Fruit fly (Drosophila melanogaster) whole organism, adult: ENCODE measurements around the gene CG4619.

Experiments
- CG11617 ChIP-seq: fragments of 200-800 bp; sonication (Bioruptor generic); optimal IDR thresholded peaks from 2 replicates; lab custom pipeline; 2017; ENCODE audit warnings: mild to moderate bottlenecking, missing biosample characterization, missing genetic modification reagents, missing genetic modification characterization
- CG12768 ChIP-seq: fragments of 200-800 bp; sonication (Bioruptor generic); optimal IDR thresholded peaks from 2 replicates; lab custom pipeline; 2017; ENCODE audit warnings: missing biosample characterization, missing genetic modification characterization, mild to moderate bottlenecking, moderate library complexity, missing genetic modification reagents
- CG14711 ChIP-seq: fragments of 200-800 bp; sonication (Bioruptor generic); optimal IDR thresholded peaks from 2 replicates; lab custom pipeline; 2018; ENCODE audit warnings: missing biosample characterization, mild to moderate bottlenecking, missing genetic modification characterization, moderate library complexity
- CG1620 ChIP-seq: fragments of 200-800 bp; sonication (Bioruptor generic); optimal IDR thresholded peaks from 2 replicates; lab custom pipeline; 2016; ENCODE audit warnings: missing biosample characterization, missing genetic modification characterization
- CG33017 ChIP-seq: fragments of 200-800 bp; sonication (Bioruptor generic); optimal IDR thresholded peaks from 2 replicates; lab custom pipeline; 2018; ENCODE audit warnings: missing biosample characterization, mild to moderate bottlenecking, missing genetic modification characterization, moderate library complexity
- CG5204 ChIP-seq: fragments of 200-800 bp; sonication (Bioruptor generic); optimal IDR thresholded peaks from 2 replicates; lab custom pipeline; 2016; ENCODE audit warnings: missing biosample characterization, missing genetic modification characterization
- CG7045 ChIP-seq: fragments of 200-800 bp; sonication (Bioruptor generic); optimal IDR thresholded peaks from 2 replicates; lab custom pipeline; 2017; ENCODE audit warnings: missing biosample characterization, mild to moderate bottlenecking, missing genetic modification characterization
- CG7101 ChIP-seq: fragments of 200-800 bp; sonication (Bioruptor generic); optimal IDR thresholded peaks from 2 replicates; lab custom pipeline; 2018; ENCODE audit warnings: missing biosample characterization, mild to moderate bottlenecking, missing genetic modification characterization, moderate library complexity
- Clk ChIP-seq: fragments of 200-800 bp; sonication (Bioruptor generic); optimal IDR thresholded peaks from 2 replicates; lab custom pipeline; 2017; ENCODE audit warnings: missing biosample characterization, missing genetic modification characterization
- Crg-1 ChIP-seq: fragments of 200-800 bp; sonication (Bioruptor generic); optimal IDR thresholded peaks from 2 replicates; lab custom pipeline; 2016; ENCODE audit warnings: missing biosample characterization, missing genetic modification characterization
- Hr96 ChIP-seq: fragments of 200-800 bp; sonication (Bioruptor generic); optimal IDR thresholded peaks from 2 replicates; lab custom pipeline; 2016; ENCODE audit warnings: missing biosample characterization, missing genetic modification characterization
- Mnt ChIP-seq: fragments of 200-800 bp; sonication (Bioruptor generic); optimal IDR thresholded peaks from 2 replicates; lab custom pipeline; 2016; ENCODE audit warnings: missing biosample characterization, mild to moderate bottlenecking, missing genetic modification characterization
- bab1 ChIP-seq: fragments of 200-800 bp; sonication (Bioruptor generic); optimal IDR thresholded peaks from 3 replicates; lab custom pipeline; 2019; ENCODE audit warnings: missing biosample characterization, mild to moderate bottlenecking, missing genetic modification characterization, moderate library complexity
- cic ChIP-seq: fragments of 200-800 bp; sonication (Bioruptor generic); optimal IDR thresholded peaks from 2 replicates; lab custom pipeline; 2017; ENCODE audit warnings: missing biosample characterization, mild to moderate bottlenecking, missing genetic modification characterization, moderate library complexity
- cnc ChIP-seq, 2 experiments: fragments of >200 bp; optimal IDR thresholded peaks; 2 replicates each; lab custom pipeline; 2017
- kay ChIP-seq: fragments of 200-800 bp; sonication (Bioruptor generic); peaks from one replicate; lab custom pipeline; 2016; ENCODE audit warnings: missing biosample characterization, missing genetic modification characterization, borderline replicate concordance
- ovo ChIP-seq: fragments of 200-800 bp; sonication (Bioruptor generic); optimal IDR thresholded peaks from 2 replicates; lab custom pipeline; 2016; ENCODE audit warnings: missing biosample characterization, missing genetic modification characterization
- pad ChIP-seq: fragments of 200-800 bp; sonication (Bioruptor generic); optimal IDR thresholded peaks from 3 replicates; lab custom pipeline; 2017; ENCODE audit warnings: missing biosample characterization, missing genetic modification characterization, mild to moderate bottlenecking, moderate library complexity, missing genetic modification reagents
- tj ChIP-seq: fragments of 200-800 bp; sonication (Bioruptor generic); optimal IDR thresholded peaks from 3 replicates; lab custom pipeline; 2017; ENCODE audit warnings: missing biosample characterization, mild to moderate bottlenecking, missing genetic modification characterization, moderate library complexity
- toe ChIP-seq: fragments of 200-800 bp; sonication (Bioruptor generic); optimal IDR thresholded peaks from 2 replicates; lab custom pipeline; 2016; ENCODE audit warnings: missing biosample characterization, missing genetic modification characterization

The CG4619 gene

DNA sequence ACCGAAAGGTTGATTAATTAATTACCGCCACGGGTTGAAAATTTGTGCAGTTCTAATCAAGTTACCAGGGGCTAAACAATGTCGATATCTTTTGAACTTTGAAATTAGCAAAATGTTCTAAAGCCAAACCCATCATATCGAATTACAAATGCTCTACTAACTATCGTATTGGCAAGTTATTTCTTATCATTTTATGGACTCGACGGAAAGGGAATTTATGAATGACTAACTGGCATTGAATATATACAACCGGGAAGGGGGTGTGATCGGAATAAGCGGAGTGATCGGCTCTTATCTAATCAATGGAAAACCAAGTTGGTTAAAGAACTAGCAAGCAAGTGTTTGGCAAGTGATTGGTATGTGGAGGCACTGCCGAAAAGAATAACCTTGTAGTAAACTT, 4.9 kb downstream of the CG4619 start:
- peak; percentile 64 for TF ChIP-seq CG7101 (tag; lab: Kevin White, UChicago)
- TF ChIP-seq Hr96 (GFP tag; lab: Kevin White, UChicago): no peak
- peak; percentile 16 for TF ChIP-seq Crg-1 (GFP tag; lab: Kevin White, UChicago)
- TF ChIP-seq pad (GFP tag; lab: Kevin White, UChicago): no peak
- TF ChIP-seq CG14711: no peak
- TF ChIP-seq CG11617 (GFP tag; lab: Kevin White, UChicago): peak; percentile 25
- no peak for TF ChIP-seq Clk (GFP tag; lab: Kevin White, UChicago)
- TF ChIP-seq cic (GFP tag; lab: Kevin White, UChicago): peak; percentile 97
- TF ChIP-seq CG12768 (GFP tag; lab: Kevin White, UChicago): peak; percentile 53
- TF ChIP-seq CG1620 (GFP tag; lab: Kevin White, UChicago): no peak
- no peak for TF ChIP-seq CG5204 (GFP tag; lab: Kevin White, UChicago)
- TF ChIP-seq bab1 (GFP tag; lab: Kevin White, UChicago): no peak
- TF ChIP-seq CG33017 (tag; lab: Kevin White, UChicago): peak; percentile 61
- no peak for TF ChIP-seq cnc (optimal IDR thresholded peaks at IDR 0.05; lab: Kevin White, UChicago)
- no peak for TF ChIP-seq kay (GFP tag; lab: Kevin White, UChicago)
- TF ChIP-seq Mnt (GFP tag; lab: Kevin White, UChicago): peak; percentile 25
- peak; percentile 6 for TF ChIP-seq CG7045 (GFP tag; lab: Kevin White, UChicago)

DNA sequence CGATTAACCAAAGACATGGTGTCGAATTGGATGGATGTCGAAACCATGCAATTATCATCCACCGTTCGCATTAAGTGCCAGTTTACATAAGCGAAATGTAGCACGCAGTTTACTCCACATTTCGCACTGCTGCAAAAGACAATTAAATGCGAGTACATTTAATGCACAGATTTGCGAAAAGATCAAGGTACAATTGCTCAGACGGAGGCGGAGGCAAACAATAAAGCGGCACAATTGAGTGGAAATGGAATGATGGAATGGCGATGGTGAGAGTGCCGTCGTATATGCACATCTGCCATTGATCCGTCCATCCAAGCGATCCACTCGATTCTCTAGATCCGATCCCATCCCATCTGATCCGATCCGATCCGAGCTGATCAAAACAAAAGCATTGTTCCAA, 6.4 kb downstream of the CG4619 start:
- TF ChIP-seq Hr96 (GFP tag; lab: Kevin White, UChicago): no peak
- no peak for TF ChIP-seq CG1620 (GFP tag; lab: Kevin White, UChicago)
- no peak for TF ChIP-seq Clk (GFP tag; lab: Kevin White, UChicago)
- TF ChIP-seq bab1 (GFP tag; lab: Kevin White, UChicago): no peak
- no peak for TF ChIP-seq CG7045 (GFP tag; lab: Kevin White, UChicago)

DNA sequence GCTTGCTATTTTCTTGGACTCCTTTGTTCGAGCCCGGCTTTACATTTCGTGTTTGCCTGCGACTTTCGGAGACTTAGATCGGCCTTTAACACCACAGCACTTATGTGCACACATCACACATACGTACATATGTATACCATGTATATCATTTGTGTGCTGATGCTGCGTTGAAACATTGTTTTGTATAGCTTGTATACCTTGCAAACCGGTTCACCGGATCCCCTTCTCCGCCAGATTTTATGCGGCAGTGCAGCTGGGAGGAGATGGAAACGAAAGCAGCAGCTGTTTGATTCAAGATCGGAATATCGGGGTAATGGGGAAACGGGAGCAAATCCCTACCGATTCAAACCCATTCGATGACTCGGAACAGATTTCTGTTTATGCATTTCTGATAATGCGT, 7.4 kb downstream of the CG4619 start:
- TF ChIP-seq CG14711: no peak
- no peak for TF ChIP-seq Crg-1 (GFP tag; lab: Kevin White, UChicago)
- TF ChIP-seq toe: no peak
- TF ChIP-seq Clk (GFP tag; lab: Kevin White, UChicago): no peak
- TF ChIP-seq cnc (optimal IDR thresholded peaks at IDR 0.05; lab: Kevin White, UChicago): no peak
- TF ChIP-seq CG33017 (tag; lab: Kevin White, UChicago): no peak
- TF ChIP-seq tj (GFP tag; lab: Kevin White, UChicago): no peak
- no peak for TF ChIP-seq ovo
- no peak for TF ChIP-seq pad (GFP tag; lab: Kevin White, UChicago)
- TF ChIP-seq CG11617 (GFP tag; lab: Kevin White, UChicago): no peak
- no peak for TF ChIP-seq Hr96 (GFP tag; lab: Kevin White, UChicago)
- TF ChIP-seq Mnt (GFP tag; lab: Kevin White, UChicago): no peak

DNA sequence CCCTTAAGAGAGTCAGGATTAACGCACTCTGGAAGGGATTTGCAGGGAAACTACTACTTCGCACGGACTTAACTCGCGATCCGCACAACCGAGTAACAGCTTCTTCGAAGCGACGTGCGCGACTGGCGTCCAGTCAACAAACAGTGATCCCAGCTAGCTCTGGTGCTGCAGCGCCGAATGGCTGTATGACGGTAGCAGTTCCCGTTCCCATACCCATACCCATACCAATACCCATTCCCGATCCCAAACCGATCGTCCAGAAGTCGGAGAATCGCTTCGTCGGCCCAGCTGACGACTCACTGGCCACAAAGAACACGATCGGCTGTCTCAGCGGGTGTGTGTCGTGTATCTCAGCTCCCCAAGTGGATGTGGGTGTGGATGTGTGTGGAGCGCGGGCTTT, 8.6 kb downstream of the CG4619 start, which contains the start of gene CG5853:
Gene CG5853, minus strand, starts transcription at position 384 of the 400 bp plus-strand sequence.
- peak; percentile 11 for TF ChIP-seq CG14711
- TF ChIP-seq cnc (optimal IDR thresholded peaks at IDR 0.05; lab: Kevin White, UChicago): no peak
- TF ChIP-seq kay (GFP tag; lab: Kevin White, UChicago): no peak
- TF ChIP-seq CG33017 (tag; lab: Kevin White, UChicago): peak; percentile 27
- TF ChIP-seq cic (GFP tag; lab: Kevin White, UChicago): peak; percentile 79
- no peak for TF ChIP-seq CG5204 (GFP tag; lab: Kevin White, UChicago)
- TF ChIP-seq bab1 (GFP tag; lab: Kevin White, UChicago): peak; percentile 62
- peak; percentile 33 for TF ChIP-seq pad (GFP tag; lab: Kevin White, UChicago)
- TF ChIP-seq Clk (GFP tag; lab: Kevin White, UChicago): peak; percentile 25
- peak; percentile 26 for TF ChIP-seq CG7101 (tag; lab: Kevin White, UChicago)
- peak; percentile 78 for TF ChIP-seq CG12768 (GFP tag; lab: Kevin White, UChicago)
- no peak for TF ChIP-seq Crg-1 (GFP tag; lab: Kevin White, UChicago)
- peak; percentile 46 for TF ChIP-seq Hr96 (GFP tag; lab: Kevin White, UChicago)
- peak; percentile 79 for TF ChIP-seq Mnt (GFP tag; lab: Kevin White, UChicago)
- TF ChIP-seq tj (GFP tag; lab: Kevin White, UChicago): peak; percentile 25
- TF ChIP-seq toe: peak; percentile 18
- no peak for TF ChIP-seq CG11617 (GFP tag; lab: Kevin White, UChicago)
- no peak for TF ChIP-seq CG7045 (GFP tag; lab: Kevin White, UChicago)
- TF ChIP-seq CG1620 (GFP tag; lab: Kevin White, UChicago): no peak
- TF ChIP-seq ovo: peak; percentile 37

DNA sequence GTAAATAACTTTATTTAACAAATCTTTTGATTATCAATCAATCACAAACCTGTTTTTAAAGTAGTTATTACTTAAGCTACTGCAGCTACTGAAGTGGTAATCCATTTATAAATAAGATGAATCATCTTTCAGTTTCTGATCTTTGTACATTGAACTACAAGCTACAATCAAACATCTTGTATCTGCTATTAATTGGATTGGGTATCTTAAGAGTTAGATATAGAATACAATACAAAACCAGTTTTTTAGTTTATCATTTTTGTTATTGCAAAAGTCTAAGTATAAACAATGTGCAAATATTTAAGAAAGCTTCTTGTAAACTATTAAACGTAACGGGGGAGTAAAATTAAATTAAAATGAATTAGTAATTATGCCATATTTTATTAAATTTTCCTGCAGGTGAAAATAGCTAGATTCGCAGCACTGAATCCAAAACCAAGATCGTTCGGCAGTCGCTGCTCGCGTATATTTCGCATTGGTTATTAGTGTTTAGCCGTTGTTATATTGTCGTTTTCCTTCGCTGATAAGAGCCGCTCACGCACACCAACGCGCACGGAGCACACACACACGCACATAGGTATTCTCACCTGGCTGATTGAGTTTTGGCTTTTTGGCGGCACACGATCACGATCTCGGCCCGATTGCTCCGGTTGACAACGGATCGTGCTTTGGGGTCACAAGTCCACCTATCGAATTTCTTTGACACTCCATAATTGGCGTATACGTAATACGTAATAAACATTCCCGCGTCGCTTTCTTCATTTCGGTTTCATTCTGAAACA, 9.3 kb downstream of the CG4619 start:
- peak; percentile 47 for TF ChIP-seq cic (GFP tag; lab: Kevin White, UChicago)
- TF ChIP-seq CG12768 (GFP tag; lab: Kevin White, UChicago): peak; percentile 68
- TF ChIP-seq CG11617 (GFP tag; lab: Kevin White, UChicago): no peak
- TF ChIP-seq CG5204 (GFP tag; lab: Kevin White, UChicago): no peak
- no peak for TF ChIP-seq CG14711

DNA sequence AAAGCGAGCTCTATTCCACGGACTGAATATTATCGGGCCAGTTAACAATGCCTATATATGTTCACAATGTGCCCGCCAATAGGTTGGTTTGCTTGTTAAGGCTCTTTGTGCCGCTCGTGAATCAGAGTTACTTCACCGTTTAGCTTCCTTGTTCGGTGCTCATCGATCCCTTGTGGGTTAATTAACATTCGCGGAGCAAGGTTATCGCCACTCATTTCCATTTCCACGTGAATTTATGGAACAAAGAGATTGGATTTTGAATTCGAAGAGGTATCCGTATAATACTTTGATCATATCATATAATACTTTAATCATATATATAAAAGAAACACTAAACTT, 9.8 kb downstream of the CG4619 start:
- no peak for TF ChIP-seq CG11617 (GFP tag; lab: Kevin White, UChicago)
- no peak for TF ChIP-seq CG5204 (GFP tag; lab: Kevin White, UChicago)
- no peak for TF ChIP-seq CG14711
- no peak for TF ChIP-seq cnc (optimal IDR thresholded peaks at IDR 0.05; lab: Kevin White, UChicago)
- TF ChIP-seq Crg-1 (GFP tag; lab: Kevin White, UChicago): no peak
- no peak for TF ChIP-seq Mnt (GFP tag; lab: Kevin White, UChicago)
- TF ChIP-seq CG1620 (GFP tag; lab: Kevin White, UChicago): no peak
- TF ChIP-seq ovo: no peak
- TF ChIP-seq CG12768 (GFP tag; lab: Kevin White, UChicago): no peak
- no peak for TF ChIP-seq CG7101 (tag; lab: Kevin White, UChicago)
- no peak for TF ChIP-seq Hr96 (GFP tag; lab: Kevin White, UChicago)
- no peak for TF ChIP-seq kay (GFP tag; lab: Kevin White, UChicago)
- no peak for TF ChIP-seq tj (GFP tag; lab: Kevin White, UChicago)
- TF ChIP-seq bab1 (GFP tag; lab: Kevin White, UChicago): no peak
- no peak for TF ChIP-seq CG33017 (tag; lab: Kevin White, UChicago)
- TF ChIP-seq Clk (GFP tag; lab: Kevin White, UChicago): no peak
- TF ChIP-seq toe: no peak
- no peak for TF ChIP-seq cic (GFP tag; lab: Kevin White, UChicago)
- no peak for TF ChIP-seq CG7045 (GFP tag; lab: Kevin White, UChicago)
